Worm (Caenorhabditis elegans): ENCODE measurements around the gene arl-8.

Gene arl-8

ce11 chrIV:14781537-14781936 is 16.4 kb upstream of the arl-8 start, which contains the start of gene Y57G11C.8:
Gene Y57G11C.8, plus strand, starts transcription at chrIV:14781837.
- no peak for TF ChIP-seq unc-62 (GFP tag; optimal IDR thresholded peaks at IDR 0.05)

DNA sequence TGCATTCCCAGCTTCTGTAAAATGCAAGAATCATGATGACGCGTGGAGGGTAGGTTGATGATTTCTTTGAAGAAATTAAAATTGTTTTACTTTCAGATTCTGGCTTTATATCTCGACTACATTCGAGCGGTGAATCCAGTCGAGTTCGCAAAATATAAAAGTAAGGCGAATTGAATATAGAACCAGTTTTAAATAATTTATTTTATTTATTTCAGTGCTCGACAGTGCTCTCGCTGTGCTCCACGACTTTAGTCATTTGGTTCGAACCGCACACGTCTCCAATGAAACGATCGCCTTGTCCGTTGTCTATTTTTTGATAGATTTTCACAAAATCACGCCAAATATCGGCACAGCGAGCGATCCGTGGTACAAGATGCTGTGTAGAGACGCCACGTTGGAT is 15.7 kb upstream of the arl-8 start, which contains the start of gene Y57G11C.1130:
TSS of gene Y57G11C.1130 (plus strand) at position 301 of the 400 bp plus-strand sequence.
- no peak for TF ChIP-seq unc-62 (GFP tag; optimal IDR thresholded peaks at IDR 0.05)

DNA sequence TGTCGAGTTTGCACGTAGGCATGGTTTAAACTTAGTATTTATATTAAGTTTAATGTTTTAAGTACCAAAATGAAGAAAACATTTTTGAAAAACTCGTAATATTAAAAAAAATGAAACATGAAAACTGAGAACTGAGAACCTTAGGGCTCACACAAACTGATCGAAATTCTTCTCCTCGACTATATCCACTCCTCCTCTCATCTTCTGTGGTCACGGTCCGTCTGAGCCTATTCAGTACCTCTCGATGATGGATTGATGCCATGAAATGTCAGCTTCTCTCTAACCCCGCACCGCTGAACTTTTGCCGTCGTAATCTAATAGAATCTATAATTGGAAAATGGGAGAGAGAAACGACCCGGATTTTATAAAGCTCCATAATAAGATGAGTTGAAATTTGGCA is 13.5 kb upstream of the arl-8 start, which contains the start of gene nlp-56:
TSS of gene nlp-56 (minus strand) at position 257 of the 400 bp plus-strand sequence.
- TF ChIP-seq unc-62 (GFP tag; optimal IDR thresholded peaks at IDR 0.05) = no peak

- no peak for TF ChIP-seq unc-62 (GFP tag; optimal IDR thresholded peaks at IDR 0.05)
Observed at ce11 chrIV:14786374-14787136, 11.4 kb upstream of the arl-8 start, which contains the start of gene melo-1. Gene melo-1, plus strand, starts transcription at chrIV:14787031.

DNA sequence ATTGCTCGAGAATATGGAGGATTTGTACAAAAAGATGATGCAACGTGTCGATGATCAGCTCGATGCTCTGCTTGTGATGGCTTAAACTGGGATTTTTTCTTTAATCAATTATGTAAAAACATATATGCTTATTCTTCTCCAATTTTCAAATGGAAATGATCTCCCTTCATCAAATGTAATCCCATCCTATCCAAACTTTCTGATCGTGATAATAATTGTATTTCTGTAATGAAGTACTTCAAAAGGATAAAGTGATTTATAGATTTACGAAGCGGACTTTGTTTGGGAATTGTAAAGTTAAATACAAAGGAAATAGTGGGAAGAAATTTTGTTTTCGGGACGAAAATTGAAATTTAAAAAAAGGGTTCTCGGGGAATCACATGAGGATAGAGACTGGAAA is 7.4 kb upstream of the arl-8 start:
- no peak for TF ChIP-seq unc-62 (GFP tag; optimal IDR thresholded peaks at IDR 0.05)

DNA sequence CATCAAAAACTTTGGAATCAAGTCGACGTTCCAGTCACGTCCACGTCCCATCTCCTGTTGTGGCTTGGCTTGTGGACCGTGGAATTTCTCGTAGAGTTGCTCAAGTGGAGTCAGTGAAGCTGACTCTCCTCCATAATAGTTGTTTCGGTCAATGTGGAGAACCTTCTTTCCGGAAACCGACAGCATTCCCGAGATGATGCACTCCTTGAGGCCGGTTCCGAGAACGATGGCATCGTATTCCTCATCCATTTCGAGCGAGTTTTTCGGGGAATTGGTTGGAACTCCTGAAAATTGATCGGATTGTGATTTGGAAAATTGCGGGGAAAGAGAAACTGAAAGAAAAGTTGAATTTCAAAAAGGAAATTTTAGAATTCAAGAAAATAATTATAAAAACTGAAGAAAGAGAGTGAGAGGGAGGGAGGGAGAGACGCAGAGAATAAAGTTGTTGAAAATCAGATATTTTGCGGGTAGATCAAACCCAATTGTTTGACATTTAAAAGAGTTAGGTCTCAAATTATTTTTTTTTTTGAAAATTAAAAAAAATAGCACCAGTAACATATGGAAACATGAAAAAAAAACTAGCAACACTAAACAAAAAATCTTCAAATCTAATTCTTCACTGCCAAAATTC is 5.2 kb upstream of the arl-8 start, which contains the start of gene gdi-1:
TSS of gene gdi-1 (minus strand) at position 286 of the 631 bp plus-strand sequence.
- TF ChIP-seq unc-62 (GFP tag; optimal IDR thresholded peaks at IDR 0.05) = no peak

DNA sequence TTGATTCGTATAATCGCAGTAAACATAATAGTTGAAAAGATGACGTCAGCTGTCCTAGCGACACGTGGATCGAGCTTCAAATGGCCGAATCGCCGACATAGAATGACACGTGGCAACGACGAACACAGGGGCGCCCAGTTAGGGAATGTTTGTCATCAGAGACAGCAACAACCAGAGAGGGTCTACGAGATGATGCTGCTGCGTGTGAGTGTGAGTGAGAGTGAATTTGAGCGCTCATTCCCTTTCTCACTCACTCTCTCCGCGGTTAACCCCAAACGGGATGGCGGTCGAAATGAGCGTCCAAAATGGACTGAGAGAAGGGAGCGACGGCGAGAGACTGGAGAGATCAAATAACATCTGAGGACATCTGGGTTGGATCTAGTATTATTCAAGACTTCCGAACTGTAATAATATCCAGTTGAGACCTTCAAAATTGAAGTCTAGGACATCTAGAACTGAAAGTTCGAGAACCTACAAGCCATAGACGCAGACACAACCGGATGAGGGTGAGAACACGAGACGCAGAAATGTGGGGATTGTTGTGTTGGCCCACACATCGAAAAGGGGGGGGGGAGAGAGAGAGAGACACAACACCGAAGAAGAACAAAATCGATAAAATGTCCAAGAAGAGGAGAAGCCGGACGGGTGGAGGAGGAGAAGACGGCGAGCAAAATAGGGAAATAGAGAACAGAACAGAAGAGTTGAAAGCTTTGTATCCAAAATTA is 3.9 kb upstream of the arl-8 start:
- no peak for TF ChIP-seq unc-62 (GFP tag; optimal IDR thresholded peaks at IDR 0.05)

ce11 chrIV:14795918-14796488 is 1.9 kb upstream of the arl-8 start, which contains the start of gene coq-3:
Gene coq-3, minus strand, starts transcription at chrIV:14796324.
- no peak for TF ChIP-seq unc-62 (GFP tag; optimal IDR thresholded peaks at IDR 0.05)

- TF ChIP-seq unc-62 (GFP tag; optimal IDR thresholded peaks at IDR 0.05) = no peak
Observed at ce11 chrIV:14797354-14797753, 595 bp upstream of the arl-8 start, which contains the start of the genes Y57G11C.1147 and nuo-3. Gene Y57G11C.1147, minus strand, starts transcription at chrIV:14797514. Gene nuo-3, minus strand, starts transcription at chrIV:14797544.

DNA sequence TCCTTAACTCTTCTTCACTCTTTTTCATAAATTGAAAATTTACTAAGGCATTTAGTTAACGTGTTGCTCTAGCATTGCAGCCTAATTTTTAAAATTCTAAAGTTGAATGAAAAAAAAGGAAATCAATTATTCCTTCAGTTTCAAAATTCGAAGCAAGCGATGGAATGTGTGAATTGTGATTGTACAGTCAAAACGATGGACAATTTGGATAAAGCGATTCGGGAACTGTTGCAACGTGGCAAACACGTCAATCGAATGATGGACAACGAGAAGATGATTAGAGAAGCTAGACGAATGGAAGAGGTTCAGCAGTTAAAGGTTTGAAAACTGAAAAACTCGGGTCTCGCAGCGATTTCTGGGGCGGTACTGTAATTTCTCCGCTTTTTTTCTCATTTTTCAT is 1.2 kb downstream of the arl-8 start, which contains the start of gene Y57G11C.14:
TSS of gene Y57G11C.14 (plus strand) at position 126 of the 400 bp plus-strand sequence.
- TF ChIP-seq unc-62 (GFP tag; optimal IDR thresholded peaks at IDR 0.05) = no peak

DNA sequence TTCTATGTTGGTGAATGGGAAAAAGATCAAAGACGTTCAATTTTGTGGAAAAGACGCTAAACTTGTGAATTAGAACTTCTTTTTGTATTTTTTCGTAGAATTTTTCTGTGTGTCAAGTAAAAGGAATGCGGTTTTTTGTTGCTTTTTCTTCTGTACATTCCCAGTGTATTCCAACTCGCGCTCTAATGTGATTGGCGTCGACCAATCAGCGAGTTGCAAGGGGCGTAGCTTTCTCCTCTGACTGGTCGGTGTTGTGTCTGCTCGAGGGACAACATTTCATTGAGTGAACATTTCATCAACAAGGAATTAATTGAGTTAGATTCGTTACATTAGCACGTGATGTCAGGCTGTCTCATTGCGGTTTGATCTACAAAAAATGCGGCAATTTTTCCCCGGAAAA is 3.0 kb downstream of the arl-8 start:
- TF ChIP-seq unc-62 (GFP tag; optimal IDR thresholded peaks at IDR 0.05) = no peak

DNA sequence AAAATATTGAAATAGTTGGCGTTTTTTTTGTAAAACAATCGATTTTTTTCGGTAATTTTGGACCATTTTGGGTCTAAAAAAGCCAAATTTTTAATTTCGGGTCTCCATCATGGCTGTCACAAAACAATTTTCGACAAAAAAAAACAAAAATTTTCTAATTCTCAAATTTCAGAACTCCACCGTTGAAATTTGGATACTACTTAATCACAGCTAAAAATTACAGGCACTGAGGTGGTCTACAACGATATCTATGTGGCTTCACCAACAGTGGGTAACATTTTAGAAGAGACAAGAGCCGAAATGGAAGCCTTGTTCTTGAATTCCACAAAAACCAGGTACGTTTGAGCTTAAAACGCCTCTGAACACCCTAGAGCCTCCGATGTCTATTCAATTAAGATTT is 4.4 kb downstream of the arl-8 start, which contains the start of gene Y57G11C.1142:
TSS of gene Y57G11C.1142 (plus strand) at position 301 of the 400 bp plus-strand sequence.
- TF ChIP-seq unc-62 (GFP tag; optimal IDR thresholded peaks at IDR 0.05) = no peak

DNA sequence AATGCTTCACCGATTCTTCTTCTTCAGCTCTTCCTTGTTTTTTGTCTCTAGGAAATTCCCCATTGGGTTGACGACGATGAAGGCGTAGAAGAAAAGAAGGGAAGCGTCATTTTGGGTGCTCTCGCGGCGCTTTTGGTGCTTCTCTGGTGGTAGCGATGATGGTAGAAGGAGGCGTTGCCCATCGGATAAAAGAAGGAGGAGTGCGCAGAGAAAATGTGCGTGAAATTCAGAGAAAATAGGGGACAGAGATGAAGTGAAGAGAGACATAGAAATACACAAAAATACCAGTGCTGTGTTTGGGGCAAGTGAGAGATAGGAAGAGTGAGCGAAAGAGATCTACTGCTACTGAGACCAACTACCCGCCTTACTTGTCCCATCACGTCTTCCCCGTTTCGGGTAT is 9.0 kb downstream of the arl-8 start, which contains the start of gene oig-5:
TSS of gene oig-5 (plus strand) at position 301 of the 400 bp plus-strand sequence.
- TF ChIP-seq unc-62 (GFP tag; optimal IDR thresholded peaks at IDR 0.05) = no peak

DNA sequence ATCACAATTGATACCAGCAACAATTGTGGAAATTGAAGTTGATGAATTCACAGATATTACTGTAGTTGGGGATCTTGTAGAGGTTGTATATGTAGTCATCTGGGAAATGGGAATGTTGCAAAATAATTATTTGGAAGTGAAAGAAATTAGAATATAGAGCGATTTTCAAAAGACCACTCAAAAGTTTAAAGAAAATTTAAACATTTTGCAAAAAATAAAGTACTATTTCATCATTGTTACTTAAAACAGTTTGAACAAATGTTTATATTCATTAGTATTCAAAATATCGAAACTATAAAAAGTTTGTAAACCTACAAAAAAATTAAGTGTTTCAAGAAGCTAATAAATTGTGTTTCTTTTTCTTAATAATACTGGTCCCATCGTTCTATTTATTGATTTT is 18.3 kb downstream of the arl-8 start, which contains the start of gene Y57G11C.46:
TSS of gene Y57G11C.46 (minus strand) at position 101 of the 400 bp plus-strand sequence.
- TF ChIP-seq unc-62 (GFP tag; optimal IDR thresholded peaks at IDR 0.05) = no peak

ce11 chrIV:14822267-14822666 is 24.3 kb downstream of the arl-8 start:
- TF ChIP-seq unc-62 (GFP tag; optimal IDR thresholded peaks at IDR 0.05) = no peak
